Worm (Caenorhabditis elegans): ENCODE results near the gene clk-1.

- TF ChIP-seq dpl-1 (GFP tag; optimal IDR thresholded peaks at IDR 0.05) (no peak), ceh-82 (tag; optimal IDR thresholded peaks at IDR 0.05) (no peak), nhr-12 (tag; optimal IDR thresholded peaks at IDR 0.05) (no peak), tlp-1 (tag; optimal IDR thresholded peaks at IDR 0.05) (no peak), lsy-2 (tag; optimal IDR thresholded peaks at IDR 0.05) (no peak), snpc-4 (tag; optimal IDR thresholded peaks at IDR 0.05) (no peak), egl-27 (tag; optimal IDR thresholded peaks at IDR 0.05) (no peak), sox-4 (tag; optimal IDR thresholded peaks at IDR 0.05) (no peak), ztf-11 (tag; optimal IDR thresholded peaks at IDR 0.05) (no peak), lin-15B (tag; optimal IDR thresholded peaks at IDR 0.05) (no peak), efl-1 (optimal IDR thresholded peaks at IDR 0.05) (no peak), efl-1 (GFP tag; optimal IDR thresholded peaks at IDR 0.05 in 1 of 2) (peak in 1 of 2 experiments; percentile 89), aly-2 (tag; optimal IDR thresholded peaks at IDR 0.05) (no peak)
Observed at ce11 chrIII:5310403-5310802, 32.7 kb downstream of the clk-1 start.

All from whole organism, L1 larva.